Worm (Caenorhabditis elegans): ENCODE measurements around the gene C17H11.5.
A peak's percentile ranks its signal among the peaks of the same experiment; 100 is the strongest.

C17H11.5 gene

DNA sequence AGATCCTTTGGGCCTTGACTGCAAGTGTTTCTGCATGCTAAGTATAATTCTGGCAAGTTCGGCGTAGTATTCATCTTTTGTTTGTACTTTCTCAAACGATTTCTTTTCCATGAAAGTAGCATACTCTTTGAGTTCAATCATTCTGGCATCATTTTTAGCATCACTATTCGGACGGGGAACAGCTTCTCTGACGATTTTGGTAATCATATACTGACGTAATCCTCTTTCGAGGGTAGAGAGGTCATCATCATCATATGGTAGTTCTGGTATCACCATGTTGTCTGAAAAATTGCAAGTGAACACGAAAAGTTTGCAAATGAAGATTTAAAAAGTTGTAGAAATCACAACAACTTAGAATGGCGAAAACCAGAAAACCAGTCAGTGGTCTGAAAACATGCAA lies 22.1 kb downstream of the C17H11.5 start, which contains the start of gene F22F1.3:
F22F1.3 (minus strand) TSS at position 281 of the 400 bp plus-strand sequence.
- TF ChIP-seq nfya-1 (tag; optimal IDR thresholded peaks at IDR 0.05; ENCODE audit: insufficient read depth), result no peak
- TF ChIP-seq fkh-10 (GFP tag; optimal IDR thresholded peaks at IDR 0.05), result no peak
- no peak for TF ChIP-seq mdl-1 (tag; optimal IDR thresholded peaks at IDR 0.05)
- TF ChIP-seq nhr-12 (tag; optimal IDR thresholded peaks at IDR 0.05), result no peak

- TF ChIP-seq lin-39 (tag; optimal IDR thresholded peaks at IDR 0.05) (peak; percentile 32), fos-1 (tag; optimal IDR thresholded peaks at IDR 0.05) (no peak), egl-5 (tag; optimal IDR thresholded peaks at IDR 0.05) (peak; percentile 52), pha-4 (tag; optimal IDR thresholded peaks at IDR 0.05) (peak; percentile 25)
Measured at ce11 chrX:8160016-8160415, 24.9 kb downstream of the C17H11.5 start.

DNA sequence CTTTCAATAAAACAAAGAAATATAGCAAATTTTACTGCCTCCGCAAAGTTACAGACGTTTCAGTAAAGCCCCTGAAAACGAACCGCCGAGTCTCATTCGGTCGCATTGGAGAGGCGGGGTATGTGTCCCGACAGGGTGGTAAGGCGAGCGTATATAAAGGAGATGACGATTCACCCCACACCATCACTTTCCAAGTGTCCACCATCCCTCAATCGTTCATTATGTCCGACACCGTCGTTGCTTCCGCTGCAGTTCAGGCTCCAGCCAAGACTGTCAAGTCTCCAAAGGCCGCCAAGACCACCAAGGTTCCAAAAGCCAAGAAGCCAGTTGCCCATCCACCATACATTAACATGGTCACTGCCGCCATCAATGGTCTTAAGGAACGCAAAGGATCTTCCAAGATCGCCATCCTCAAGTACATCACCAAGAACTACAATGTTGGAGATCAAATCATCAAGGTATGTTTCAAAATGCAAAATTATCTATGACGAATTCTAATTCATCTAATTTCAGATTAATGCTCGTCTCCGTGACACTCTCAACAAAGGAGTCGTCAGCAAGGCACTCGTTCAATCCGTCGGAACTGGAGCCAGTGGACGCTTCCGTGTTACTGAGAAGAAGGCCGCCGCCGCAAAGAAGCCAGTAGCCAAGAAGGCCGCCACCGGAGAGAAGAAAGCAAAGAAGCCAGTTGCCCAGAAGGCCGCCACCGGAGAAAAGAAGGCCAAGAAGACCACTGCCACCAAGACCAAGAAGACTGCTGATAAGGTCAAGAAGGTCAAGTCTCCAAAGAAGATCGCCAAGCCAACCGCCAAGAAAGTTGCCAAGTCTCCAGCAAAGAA lies 25.7 kb downstream of the C17H11.5 start, which contains the start of gene hil-3:
hil-3 (plus strand) TSS at position 195 of the 839 bp plus-strand sequence.
- TF ChIP-seq nhr-76 (tag; optimal IDR thresholded peaks at IDR 0.05) (no peak), pha-4 (tag; optimal IDR thresholded peaks at IDR 0.05) (peak; percentile 12), nhr-237 (tag; optimal IDR thresholded peaks at IDR 0.05) (no peak), fkh-10 (GFP tag; optimal IDR thresholded peaks at IDR 0.05) (no peak), sea-2 (GFP tag; optimal IDR thresholded peaks at IDR 0.05) (peak; percentile 20), ceh-16 (tag; optimal IDR thresholded peaks at IDR 0.05) (no peak), nhr-43 (tag; optimal IDR thresholded peaks at IDR 0.05; ENCODE audit: poor library complexity, severe bottlenecking) (no peak), lin-39 (tag; optimal IDR thresholded peaks at IDR 0.05) (peak; percentile 56), ZK546.5 (tag; optimal IDR thresholded peaks at IDR 0.05) (no peak), lin-15B (tag; optimal IDR thresholded peaks at IDR 0.05) (no peak), elt-2 (tag; optimal IDR thresholded peaks at IDR 0.05) (no peak), zag-1 (tag; optimal IDR thresholded peaks at IDR 0.05) (no peak), nhr-28 (tag; optimal IDR thresholded peaks at IDR 0.05) (no peak), ama-1 (optimal IDR thresholded peaks at IDR 0.05) (peak; percentile 14), nfya-1 (tag; optimal IDR thresholded peaks at IDR 0.05; ENCODE audit: insufficient read depth) (peak; percentile 34), egl-5 (tag; optimal IDR thresholded peaks at IDR 0.05) (no peak), nhr-12 (tag; optimal IDR thresholded peaks at IDR 0.05) (no peak), eor-1 (tag; optimal IDR thresholded peaks at IDR 0.05) (no peak), hmg-11 (tag; optimal IDR thresholded peaks at IDR 0.05) (no peak), nhr-67 (tag; optimal IDR thresholded peaks at IDR 0.05) (no peak), aly-2 (tag; optimal IDR thresholded peaks at IDR 0.05) (no peak)

ce11 chrX:8157132-8157531 lies 27.8 kb downstream of the C17H11.5 start:
- TF ChIP-seq pha-4 (tag; optimal IDR thresholded peaks at IDR 0.05) (peak; percentile 29), nhr-77 (tag; optimal IDR thresholded peaks at IDR 0.05) (no peak), fkh-2 (tag; optimal IDR thresholded peaks at IDR 0.05) (no peak), nfya-1 (tag; optimal IDR thresholded peaks at IDR 0.05; ENCODE audit: insufficient read depth) (peak; percentile 14)

- TF ChIP-seq eor-1 (tag; optimal IDR thresholded peaks at IDR 0.05), result no peak
- TF ChIP-seq egl-27 (tag; optimal IDR thresholded peaks at IDR 0.05), result peak; percentile 21
- peak; percentile 20 for TF ChIP-seq pqm-1 (tag; optimal IDR thresholded peaks at IDR 0.05)
- no peak for TF ChIP-seq nhr-76 (tag; optimal IDR thresholded peaks at IDR 0.05)
- TF ChIP-seq pha-4 (tag; optimal IDR thresholded peaks at IDR 0.05), result peak; percentile 32
- no peak for TF ChIP-seq ZK546.5 (tag; optimal IDR thresholded peaks at IDR 0.05)
- TF ChIP-seq nfya-1 (tag; optimal IDR thresholded peaks at IDR 0.05; ENCODE audit: insufficient read depth), result peak; percentile 38
- peak; percentile 40 for TF ChIP-seq nhr-43 (tag; optimal IDR thresholded peaks at IDR 0.05; ENCODE audit: poor library complexity, severe bottlenecking)
- no peak for TF ChIP-seq jun-1 (tag; optimal IDR thresholded peaks at IDR 0.05)
- TF ChIP-seq nhr-25 (tag; optimal IDR thresholded peaks at IDR 0.05), result peak; percentile 61
- peak; percentile 55 for TF ChIP-seq hmg-11 (tag; optimal IDR thresholded peaks at IDR 0.05)
- peak; percentile 19 for TF ChIP-seq elt-2 (tag; optimal IDR thresholded peaks at IDR 0.05)
Measured at ce11 chrX:8156502-8156901, 28.4 kb downstream of the C17H11.5 start.

ce11 chrX:8155969-8156368 lies 29.0 kb downstream of the C17H11.5 start:
- TF ChIP-seq nhr-23 (tag; optimal IDR thresholded peaks at IDR 0.05) (no peak), nhr-43 (tag; optimal IDR thresholded peaks at IDR 0.05; ENCODE audit: poor library complexity, severe bottlenecking) (peak; percentile 51)

All from whole organism, L3 larva.